Fruit fly (Drosophila melanogaster): Measurements from ENCODE around the gene CG12268.

The CG12268 gene

DNA sequence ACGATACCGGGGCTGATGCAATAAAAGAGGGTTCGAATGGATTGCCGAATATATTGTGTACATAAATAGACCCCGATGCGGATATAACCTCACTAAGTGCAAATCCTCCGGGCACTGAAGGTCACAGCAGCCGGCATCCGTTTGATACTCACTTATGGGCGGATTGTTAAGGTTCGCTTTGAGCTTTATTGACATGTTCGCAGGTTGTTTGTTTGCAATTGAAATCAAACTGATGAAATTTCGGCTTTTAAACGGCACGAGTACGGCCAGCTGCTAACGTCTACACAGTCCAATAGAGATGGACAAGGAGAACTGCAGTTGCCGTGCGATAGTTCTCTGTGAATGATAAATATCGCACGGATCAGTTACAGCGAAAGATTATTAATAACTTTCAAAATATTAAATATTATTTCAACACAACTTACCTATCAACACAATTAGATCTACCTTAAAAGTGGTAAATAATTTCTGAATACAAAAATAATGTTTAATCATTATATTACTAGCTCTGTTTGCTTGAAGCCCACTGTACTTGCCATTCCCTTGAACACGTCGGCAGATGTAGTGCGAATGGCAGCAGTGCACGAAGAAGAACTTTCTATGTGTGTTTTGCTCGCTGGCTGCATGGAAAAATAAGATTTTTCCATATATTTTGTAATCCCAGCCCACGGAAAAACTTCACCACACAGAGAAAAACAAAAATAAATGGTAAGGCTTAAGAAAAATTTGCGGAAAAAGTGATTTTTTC is 10.0 kb upstream of the CG12268 start, which contains the start of the genes GluProRS and AP-1sigma (continued):
- TF ChIP-seq Camta (GFP tag; optimal IDR thresholded peaks at IDR 0.05) (peak; percentile 80), Fer2 (tag; optimal IDR thresholded peaks at IDR 0.05) (peak; percentile 82), CG6854 (GFP tag; optimal IDR thresholded peaks at IDR 0.05) (no peak), CG32772 (GFP tag; IDR thresholded peaks at IDR 0.05) (peak; percentile 97), cad (GFP tag; optimal IDR thresholded peaks at IDR 0.05) (no peak), pita (GFP tag; optimal IDR thresholded peaks at IDR 0.05) (no peak), CG1024 (GFP tag; IDR thresholded peaks at IDR 0.05) (peak; percentile 90), ro (GFP tag; IDR thresholded peaks at IDR 0.05) (peak; percentile 79), CG2116 (GFP tag; optimal IDR thresholded peaks at IDR 0.05) (peak; percentile 70), Chrac-16 (GFP tag; optimal IDR thresholded peaks at IDR 0.05) (peak; percentile 92), CG14965 (GFP tag; optimal IDR thresholded peaks at IDR 0.05; ENCODE audit: borderline replicate concordance) (peak; percentile 0), CG15514 (GFP tag; optimal IDR thresholded peaks at IDR 0.05) (peak; percentile 80), Gsc (GFP tag; IDR thresholded peaks at IDR 0.05) (peak; percentile 93), Dp (GFP tag; optimal IDR thresholded peaks at IDR 0.05) (peak; percentile 14), CG31224 (GFP tag; IDR thresholded peaks at IDR 0.05) (peak; percentile 91), Asciz (GFP tag; optimal IDR thresholded peaks at IDR 0.05) (peak; percentile 68), dmrt99B (tag; optimal IDR thresholded peaks at IDR 0.05) (peak; percentile 87), CG32532 (GFP tag; IDR thresholded peaks at IDR 0.05) (peak; percentile 95), da (GFP tag; optimal IDR thresholded peaks at IDR 0.05) (peak; percentile 67), Doc3 (GFP tag; IDR thresholded peaks at IDR 0.05; ENCODE audit: partially characterized antibody) (peak; percentile 93), CHES-1-like (GFP tag; optimal IDR thresholded peaks at IDR 0.05) (peak; percentile 78), Ssrp (tag; optimal IDR thresholded peaks at IDR 0.05) (peak; percentile 87), pum (GFP tag; optimal IDR thresholded peaks at IDR 0.05) (peak; percentile 88), sima (GFP tag; optimal IDR thresholded peaks at IDR 0.05) (peak; percentile 39), sens-2 (GFP tag; IDR thresholded peaks at IDR 0.05) (peak; percentile 94), seq (GFP tag; IDR thresholded peaks at IDR 0.05) (peak; percentile 91), fru (optimal IDR thresholded peaks at IDR 0.05) (no peak), caup (GFP tag; optimal IDR thresholded peaks at IDR 0.05; ENCODE audit: severe bottlenecking) (peak; percentile 80), CG33213 (GFP tag; optimal IDR thresholded peaks at IDR 0.05) (peak; percentile 79), CTCF (GFP tag; optimal IDR thresholded peaks at IDR 0.05) (no peak), CG30403 (GFP tag; optimal IDR thresholded peaks at IDR 0.05) (peak; percentile 97), Trl (optimal IDR thresholded peaks at IDR 0.05) (no peak), Trl (GFP tag; optimal IDR thresholded peaks at IDR 0.05) (peak; percentile 83), ftz-f1 (GFP tag; optimal IDR thresholded peaks at IDR 0.05) (peak; percentile 80), CG6175 (GFP tag; IDR thresholded peaks at IDR 0.05) (peak; percentile 94), CG14710 (tag; optimal IDR thresholded peaks at IDR 0.05) (peak; percentile 92), disco-r (GFP tag; optimal IDR thresholded peaks at IDR 0.05) (peak; percentile 42), CG11456 (GFP tag; IDR thresholded peaks at IDR 0.05) (peak; percentile 97), CG15601 (tag; optimal IDR thresholded peaks at IDR 0.05) (peak; percentile 74), Deaf1 (tag; optimal IDR thresholded peaks at IDR 0.05) (peak; percentile 65), CG3407 (GFP tag; optimal IDR thresholded peaks at IDR 0.05) (peak; percentile 83), CG6791 (GFP tag; IDR thresholded peaks at IDR 0.05; ENCODE audit: partially characterized antibody) (peak; percentile 90), CoRest (tag; optimal IDR thresholded peaks at IDR 0.05) (peak; percentile 92), zfh2 (GFP tag; optimal IDR thresholded peaks at IDR 0.05) (peak; percentile 92), CG3995 (GFP tag; optimal IDR thresholded peaks at IDR 0.05) (peak; percentile 83), ERR (GFP tag; optimal IDR thresholded peaks at IDR 0.05) (peak; percentile 66), CG3726 (GFP tag; IDR thresholded peaks at IDR 0.05) (peak; percentile 92), CG9797 (GFP tag; optimal IDR thresholded peaks at IDR 0.05) (peak; percentile 27), eyg (GFP tag; optimal IDR thresholded peaks at IDR 0.05) (peak; percentile 48), sug (tag; optimal IDR thresholded peaks at IDR 0.05) (peak; percentile 89), Fer3 (tag; optimal IDR thresholded peaks at IDR 0.05) (peak; percentile 89)

Measured in whole organism, embryonic.